Worm (Caenorhabditis elegans): ENCODE results near the gene ceh-20.

Gene ceh-20

DNA sequence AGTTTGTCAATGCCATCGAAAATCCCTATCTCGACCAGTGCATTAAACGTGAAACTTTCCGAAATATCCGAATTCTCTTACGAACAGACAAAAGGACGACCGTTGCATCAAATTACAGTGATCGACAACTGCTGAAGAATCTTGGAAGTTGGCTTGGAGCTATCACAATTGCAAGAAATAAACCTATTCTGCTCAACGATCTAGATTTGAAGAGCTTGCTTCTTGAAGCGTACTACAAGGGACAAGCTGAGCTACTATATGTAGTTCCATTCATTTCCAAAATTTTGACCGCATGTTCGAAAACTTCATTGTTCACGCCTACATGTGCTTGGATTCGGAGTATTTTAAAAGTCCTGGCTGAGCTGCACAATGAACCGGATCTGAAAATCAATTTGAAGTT, 25.7 kb upstream of the ceh-20 start:
- TF ChIP-seq peb-1 (tag; optimal IDR thresholded peaks at IDR 0.05) (no peak), nhr-129 (tag; optimal IDR thresholded peaks at IDR 0.05) (no peak), F13H6.1 (tag; optimal IDR thresholded peaks at IDR 0.05) (no peak)

DNA sequence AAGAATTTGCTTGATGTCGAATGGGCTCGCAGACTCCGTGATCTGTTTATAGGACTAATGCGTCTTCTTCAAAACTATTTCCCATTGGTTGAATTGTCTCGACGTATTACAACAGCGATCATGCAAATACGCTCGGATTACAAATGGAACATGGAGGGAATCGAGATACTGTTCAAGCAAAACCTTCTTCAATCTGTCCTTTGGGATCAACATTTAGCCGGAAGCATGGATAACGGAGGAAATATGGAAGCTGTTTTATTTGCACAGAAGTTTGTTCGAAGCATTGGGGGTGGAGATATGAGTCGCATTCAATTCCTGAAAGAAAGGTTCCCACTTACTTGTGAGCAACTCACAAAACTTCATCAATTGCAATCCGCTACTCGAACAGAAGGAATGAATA, 23.9 kb upstream of the ceh-20 start:
- TF ChIP-seq skn-1 (tag; optimal IDR thresholded peaks at IDR 0.05): no peak
- no peak for TF ChIP-seq R02D3.7 (tag; optimal IDR thresholded peaks at IDR 0.05)
- TF ChIP-seq mab-5 (tag; optimal IDR thresholded peaks at IDR 0.05): no peak

DNA sequence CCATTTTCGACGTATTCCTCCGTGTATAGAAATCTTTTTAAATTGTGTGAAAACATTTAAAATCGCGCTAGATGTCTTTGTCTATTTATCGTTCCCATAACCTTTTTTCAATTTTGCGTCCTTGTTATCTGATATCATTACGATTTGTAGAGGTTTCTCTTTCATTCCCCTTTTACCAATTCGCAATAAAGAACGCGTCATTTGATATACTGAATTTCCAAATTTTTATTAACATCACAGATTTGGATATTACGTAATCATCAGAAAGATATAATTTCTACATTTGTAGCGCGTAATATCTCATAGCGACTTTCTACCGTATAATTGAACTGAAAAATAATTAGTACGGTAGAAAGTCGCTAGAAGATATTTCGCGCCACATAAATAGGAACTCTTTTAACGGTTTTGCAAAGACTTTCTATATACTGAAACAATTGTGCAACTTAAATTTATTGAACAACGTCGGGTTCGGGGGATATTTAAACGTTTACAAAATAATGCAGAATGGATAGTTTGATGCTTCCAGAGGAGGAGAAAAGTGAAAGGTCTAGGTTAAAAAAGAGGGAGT, 20.9 kb upstream of the ceh-20 start:
- no peak for TF ChIP-seq nhr-12 (tag; optimal IDR thresholded peaks at IDR 0.05)
- no peak for TF ChIP-seq peb-1 (tag; optimal IDR thresholded peaks at IDR 0.05)
- TF ChIP-seq elt-3 (tag; optimal IDR thresholded peaks at IDR 0.05): no peak
- TF ChIP-seq lin-11 (tag; optimal IDR thresholded peaks at IDR 0.05): no peak
- no peak for TF ChIP-seq ztf-4 (tag; optimal IDR thresholded peaks at IDR 0.05)

DNA sequence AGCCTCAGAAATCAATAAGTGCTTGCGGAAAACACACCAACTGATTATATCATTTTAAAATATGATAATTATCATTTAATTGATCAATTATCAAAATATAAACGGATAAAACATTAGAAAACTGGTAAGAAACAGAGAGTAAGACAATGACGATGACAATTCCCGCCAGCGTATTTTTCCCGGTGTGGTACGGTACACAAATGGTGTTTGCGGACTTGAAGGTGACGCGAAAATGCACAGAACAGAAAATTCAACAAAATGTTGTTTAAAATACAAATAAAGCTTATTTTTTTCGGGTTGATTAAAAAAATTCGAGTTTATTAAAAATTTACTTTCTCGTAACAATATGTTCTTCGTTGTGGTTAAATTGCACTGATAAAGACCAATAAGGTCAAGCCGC, 18.5 kb upstream of the ceh-20 start:
- TF ChIP-seq gmeb-1 (tag; optimal IDR thresholded peaks at IDR 0.05) (peak; percentile 55), lin-13 (GFP tag; optimal IDR thresholded peaks at IDR 0.05) (no peak), skn-1 (tag; optimal IDR thresholded peaks at IDR 0.05) (peak; percentile 67), crh-2 (tag; optimal IDR thresholded peaks at IDR 0.05) (peak; percentile 59), dmd-4 (tag; optimal IDR thresholded peaks at IDR 0.05) (no peak), blmp-1 (tag; optimal IDR thresholded peaks at IDR 0.05; ENCODE audit: insufficient read depth) (peak; percentile 3), unc-55 (GFP tag; optimal IDR thresholded peaks at IDR 0.05) (peak; percentile 83), sem-4 (tag; optimal IDR thresholded peaks at IDR 0.05) (peak; percentile 8), mab-5 (tag; optimal IDR thresholded peaks at IDR 0.05) (no peak), nhr-129 (tag; optimal IDR thresholded peaks at IDR 0.05) (peak; percentile 56), C34F6.9 (tag; optimal IDR thresholded peaks at IDR 0.05) (peak; percentile 79), fos-1 (tag; optimal IDR thresholded peaks at IDR 0.05) (peak; percentile 24), lsy-2 (tag; optimal IDR thresholded peaks at IDR 0.05) (peak; percentile 88 to 98), nhr-25 (tag; optimal IDR thresholded peaks at IDR 0.05) (peak; percentile 18)

DNA sequence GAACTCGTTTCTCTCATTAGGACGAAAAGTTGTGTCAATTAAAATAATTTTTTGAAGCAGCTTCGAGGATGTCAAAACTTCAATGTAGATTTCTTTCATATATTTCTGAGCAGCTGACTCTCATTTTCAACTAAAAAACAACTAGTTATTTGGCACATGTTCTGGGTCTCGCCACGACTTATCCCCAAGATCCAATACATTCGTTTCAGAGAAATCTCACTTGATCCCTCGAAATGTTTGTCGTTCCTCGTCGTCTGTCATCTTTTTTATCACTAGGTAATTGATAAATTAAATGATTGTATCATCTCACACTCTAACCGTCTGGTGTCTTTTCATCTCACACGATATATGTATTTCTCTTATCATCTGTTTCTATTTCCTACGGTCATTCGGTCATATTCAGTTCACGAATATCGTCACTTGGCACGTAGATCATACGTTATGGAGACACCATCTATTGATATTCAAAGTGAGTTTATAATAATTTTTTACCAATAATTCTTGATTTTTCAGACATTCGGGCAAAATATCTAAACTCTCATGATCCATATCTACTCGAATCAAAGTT, 17.7 kb upstream of the ceh-20 start, which contains the start of the genes rpn-6.1 and F57B9.1:
rpn-6.1 (minus strand) TSS at position 65 of the 568 bp plus-strand sequence.
F57B9.1 (plus strand) TSS at position 154 of the 568 bp plus-strand sequence.
- TF ChIP-seq nhr-77 (tag; optimal IDR thresholded peaks at IDR 0.05) (no peak), snpc-4 (tag; optimal IDR thresholded peaks at IDR 0.05) (no peak), crh-2 (tag; optimal IDR thresholded peaks at IDR 0.05) (peak; percentile 21), fos-1 (tag; optimal IDR thresholded peaks at IDR 0.05) (peak; percentile 82), elt-3 (tag; optimal IDR thresholded peaks at IDR 0.05) (no peak), ceh-16 (tag; optimal IDR thresholded peaks at IDR 0.05) (no peak), egl-27 (tag; optimal IDR thresholded peaks at IDR 0.05) (no peak), sma-3 (GFP tag; optimal IDR thresholded peaks at IDR 0.05) (no peak), ZK546.5 (tag; optimal IDR thresholded peaks at IDR 0.05) (no peak), R02D3.7 (tag; optimal IDR thresholded peaks at IDR 0.05) (no peak), lsy-2 (tag; optimal IDR thresholded peaks at IDR 0.05) (peak in 1 of 2 experiments; percentile 62), lin-39 (tag; optimal IDR thresholded peaks at IDR 0.05) (no peak), unc-62 (GFP tag; optimal IDR thresholded peaks at IDR 0.05) (no peak), sem-4 (tag; optimal IDR thresholded peaks at IDR 0.05) (no peak), sma-9 (GFP tag; optimal IDR thresholded peaks at IDR 0.05) (peak; percentile 60), sma-9 (tag; optimal IDR thresholded peaks at IDR 0.05) (no peak), alr-1 (tag; optimal IDR thresholded peaks at IDR 0.05) (no peak), nhr-6 (tag; optimal IDR thresholded peaks at IDR 0.05) (no peak), nhr-12 (tag; optimal IDR thresholded peaks at IDR 0.05) (no peak), F13H6.1 (tag; optimal IDR thresholded peaks at IDR 0.05) (no peak), ceh-82 (tag; optimal IDR thresholded peaks at IDR 0.05) (no peak), ztf-1 (GFP tag; conservative IDR thresholded peaks at IDR 0.05) (no peak), dmd-4 (tag; optimal IDR thresholded peaks at IDR 0.05) (no peak), nhr-11 (tag; optimal IDR thresholded peaks at IDR 0.05) (no peak), peb-1 (tag; optimal IDR thresholded peaks at IDR 0.05) (no peak), C34F6.9 (tag; optimal IDR thresholded peaks at IDR 0.05) (peak; percentile 48), mdl-1 (tag; optimal IDR thresholded peaks at IDR 0.05) (no peak), gmeb-1 (tag; optimal IDR thresholded peaks at IDR 0.05) (no peak), nhr-25 (tag; optimal IDR thresholded peaks at IDR 0.05) (no peak), skn-1 (tag; optimal IDR thresholded peaks at IDR 0.05) (peak; percentile 12), lin-13 (GFP tag; optimal IDR thresholded peaks at IDR 0.05) (no peak), zag-1 (tag; optimal IDR thresholded peaks at IDR 0.05) (no peak), ama-1 (optimal IDR thresholded peaks at IDR 0.05) (no peak), nhr-10 (tag; optimal IDR thresholded peaks at IDR 0.05) (no peak), nhr-21 (tag; optimal IDR thresholded peaks at IDR 0.05) (no peak), nhr-23 (tag; optimal IDR thresholded peaks at IDR 0.05) (no peak), aly-2 (tag; optimal IDR thresholded peaks at IDR 0.05) (no peak), blmp-1 (tag; optimal IDR thresholded peaks at IDR 0.05; ENCODE audit: insufficient read depth) (no peak), nhr-237 (tag; optimal IDR thresholded peaks at IDR 0.05) (no peak)
